Worm (Caenorhabditis elegans) whole organism, L4 larva: ENCODE data around the gene F26G1.5.

Experiments
- D1046.2 ChIP-seq: fragments of 200-800 bp; sonication (Bioruptor generic); IDR thresholded peaks from 2 replicates; pipeline ENCODE4 v1.3.6; 2022; ENCODE audit warnings: missing genetic modification characterization, missing compliant biosample characterization
- F26F4.8 ChIP-seq: fragments of 200-800 bp; sonication (Bioruptor generic); conservative IDR thresholded peaks from 2 replicates; pipeline ENCODE4 v1.3.6; 2022; ENCODE audit warnings: missing genetic modification characterization, missing compliant biosample characterization
- F44E2.7 ChIP-seq: fragments of 200-800 bp; sonication (Bioruptor generic); IDR thresholded peaks from 2 replicates; pipeline ENCODE4 v2.1.2; 2022; ENCODE audit warnings: missing genetic modification characterization, missing compliant biosample characterization
- F49E8.2 ChIP-seq: sonication (generic microtip); optimal IDR thresholded peaks from 2 replicates; lab custom pipeline; 2016; ENCODE audit warnings: missing compliant biosample characterization, mild to moderate bottlenecking, missing genetic modification characterization, borderline replicate concordance
- R02D3.7 ChIP-seq: fragments of 150-350 bp; sonication (generic microtip); optimal IDR thresholded peaks from 3 replicates; lab custom pipeline; 2014; ENCODE audit warnings: missing biosample characterization, missing genetic modification characterization
- T20F7.1 ChIP-seq: fragments of 200-800 bp; sonication (Bioruptor generic); optimal IDR thresholded peaks from 2 replicates; lab custom pipeline; 2018; ENCODE audit warnings: mild to moderate bottlenecking, missing genetic modification characterization, missing compliant biosample characterization
- T26A8.4 ChIP-seq: fragments of 200-800 bp; sonication (Bioruptor generic); IDR thresholded peaks from 2 replicates; pipeline ENCODE4 v1.3.6; 2022; ENCODE audit warnings: missing genetic modification characterization, missing compliant biosample characterization
- Y48G9A.11 ChIP-seq: fragments of 200-800 bp; sonication (Bioruptor generic); IDR thresholded peaks from 2 replicates; pipeline ENCODE4 v1.3.6; 2022; ENCODE audit warnings: missing genetic modification reagents, missing genetic modification characterization, missing compliant biosample characterization
- ceh-20 ChIP-seq: fragments of 200-800 bp; sonication (Bioruptor generic); IDR thresholded peaks from 2 replicates; pipeline ENCODE4 v1.3.6; 2022; ENCODE audit warnings: missing genetic modification reagents, missing genetic modification characterization, missing compliant biosample characterization
- ceh-28 ChIP-seq: fragments of 150-350 bp; optimal IDR thresholded peaks from 2 replicates; lab custom pipeline; 2014; ENCODE audit warnings: missing biosample characterization, missing genetic modification reagents, missing genetic modification characterization
- ceh-32 ChIP-seq: sonication (generic microtip); optimal IDR thresholded peaks from 2 replicates; lab custom pipeline; 2016; ENCODE audit warnings: mild to moderate bottlenecking, missing genetic modification characterization, missing compliant biosample characterization; ENCODE audit not compliant: poor library complexity
- ces-1 ChIP-seq: fragments of 150-350 bp; sonication (generic microtip); optimal IDR thresholded peaks from 4 replicates; lab custom pipeline; 2014; ENCODE audit warnings: missing biosample characterization, missing genetic modification reagents, missing genetic modification characterization
- cey-2 ChIP-seq: sonication (generic microtip); optimal IDR thresholded peaks from 3 replicates; lab custom pipeline; 2017; ENCODE audit warnings: missing genetic modification characterization, mild to moderate bottlenecking, missing compliant biosample characterization, antibody characterized with exemption, borderline replicate concordance; ENCODE audit not compliant: insufficient read depth
- ctbp-1 ChIP-seq: fragments of 200-800 bp; sonication (Bioruptor generic); IDR thresholded peaks from 2 replicates; pipeline ENCODE4 v1.3.6; 2022; ENCODE audit warnings: missing genetic modification reagents, missing genetic modification characterization, missing compliant biosample characterization
- daf-16 ChIP-seq, 3 experiments: sonication (generic microtip); optimal IDR thresholded peaks; 2 replicates each; lab custom pipeline; 2016 to 2017; ENCODE audit warnings: missing genetic modification characterization in 3 of 3, missing genetic modification reagents in 3 of 3, mild to moderate bottlenecking in 2 of 3, missing compliant biosample characterization in 2 of 3, missing biosample characterization in 1 of 3, moderate library complexity in 1 of 3
- dmd-8 ChIP-seq: fragments of 200-800 bp; sonication (Bioruptor generic); IDR thresholded peaks from 2 replicates; pipeline ENCODE4 v1.3.6; 2022; ENCODE audit warnings: missing genetic modification characterization, missing compliant biosample characterization
- egl-43 ChIP-seq: fragments of 200-800 bp; sonication (Bioruptor generic); IDR thresholded peaks from 2 replicates; pipeline ENCODE4 v1.3.6; 2022; ENCODE audit warnings: missing genetic modification reagents, missing genetic modification characterization, missing compliant biosample characterization
- fos-1 ChIP-seq: fragments of 150-350 bp; optimal IDR thresholded peaks from 2 replicates; lab custom pipeline; 2014; ENCODE audit warnings: missing biosample characterization, missing genetic modification characterization
- hif-1 ChIP-seq, 2 experiments: sonication (generic microtip); optimal IDR thresholded peaks; 2 replicates each; lab custom pipeline; 2016 to 2017; ENCODE audit warnings: missing compliant biosample characterization in 2 of 2, missing genetic modification characterization in 2 of 2, missing genetic modification reagents in 2 of 2, missing genotype in 2 of 2, mild to moderate bottlenecking in 1 of 2
- hlh-30 ChIP-seq: sonication (generic microtip); optimal IDR thresholded peaks from 2 replicates; lab custom pipeline; 2017; ENCODE audit warnings: antibody characterized with exemption, mild to moderate bottlenecking, missing genetic modification characterization, missing compliant biosample characterization; ENCODE audit not compliant: insufficient read depth
- lim-7 ChIP-seq: fragments of 200-800 bp; sonication (Bioruptor generic); IDR thresholded peaks from 2 replicates; pipeline ENCODE4 v1.3.6; 2022; ENCODE audit warnings: missing genetic modification characterization, missing compliant biosample characterization
- lin-1 ChIP-seq: fragments of 200-800 bp; sonication (Bioruptor generic); IDR thresholded peaks from 2 replicates; pipeline ENCODE4 v1.3.6; 2022; ENCODE audit warnings: missing genetic modification reagents, missing genetic modification characterization, missing compliant biosample characterization
- lin-29 ChIP-seq: fragments of 200-800 bp; sonication (Bioruptor generic); IDR thresholded peaks from 2 replicates; pipeline ENCODE4 v1.3.6; 2022; ENCODE audit warnings: missing genetic modification reagents, missing genetic modification characterization, missing compliant biosample characterization
- madf-5 ChIP-seq, 2 experiments: fragments of 200-800 bp; sonication (Bioruptor generic); IDR thresholded peaks; 2 replicates each; pipeline ENCODE4 v1.3.6; 2022; ENCODE audit warnings: missing compliant biosample characterization in 2 of 2, missing genetic modification characterization in 2 of 2
- mxl-2 ChIP-seq: fragments of 200-800 bp; sonication (Bioruptor generic); conservative IDR thresholded peaks from 2 replicates; pipeline ENCODE4 v1.3.6; 2022; ENCODE audit warnings: missing genetic modification reagents, missing genetic modification characterization, missing compliant biosample characterization
- nhr-102 ChIP-seq: sonication (generic microtip); optimal IDR thresholded peaks from 2 replicates; lab custom pipeline; 2016; ENCODE audit warnings: mild to moderate bottlenecking, missing genetic modification characterization, moderate library complexity, missing compliant biosample characterization
- nhr-25 ChIP-seq: sonication (generic microtip); optimal IDR thresholded peaks from 2 replicates; lab custom pipeline; 2017; ENCODE audit warnings: missing genetic modification characterization, mild to moderate bottlenecking, missing compliant biosample characterization, antibody characterized with exemption, moderate library complexity, borderline replicate concordance; ENCODE audit not compliant: insufficient read depth
- nhr-28 ChIP-seq: fragments of 150-350 bp; optimal IDR thresholded peaks from 2 replicates; lab custom pipeline; 2014; ENCODE audit warnings: missing biosample characterization, missing genetic modification characterization
- nhr-48 ChIP-seq: sonication (generic microtip); optimal IDR thresholded peaks from 2 replicates; lab custom pipeline; 2016; ENCODE audit warnings: mild to moderate bottlenecking, missing genetic modification characterization, missing compliant biosample characterization
- nhr-76 ChIP-seq: fragments of 150-350 bp; optimal IDR thresholded peaks from 2 replicates; lab custom pipeline; 2014; ENCODE audit warnings: missing biosample characterization, missing genetic modification characterization
- nhr-77 ChIP-seq: fragments of 150-350 bp; optimal IDR thresholded peaks from 2 replicates; lab custom pipeline; 2014; ENCODE audit warnings: missing biosample characterization, missing genetic modification characterization
- pha-4 ChIP-seq, 2 experiments: fragments of 150-350 bp in 1 of 2; fragments of 200-800 bp in 1 of 2; sonication (Bioruptor generic) in 1 of 2; IDR thresholded peaks in 1 of 2; optimal IDR thresholded peaks in 1 of 2; 2 replicates each; pipeline versions ENCODE4 v1.3.6 to Lab custom; 2014 to 2022; ENCODE audit warnings: missing genetic modification characterization in 2 of 2, missing genetic modification reagents in 2 of 2, missing biosample characterization in 1 of 2, missing compliant biosample characterization in 1 of 2
- pqm-1 ChIP-seq: sonication (generic microtip); optimal IDR thresholded peaks from 2 replicates; lab custom pipeline; 2017; ENCODE audit warnings: missing biosample characterization, missing genetic modification characterization
- spr-1 ChIP-seq: sonication (generic microtip); optimal IDR thresholded peaks from 2 replicates; lab custom pipeline; 2016; ENCODE audit warnings: mild to moderate bottlenecking, missing genetic modification characterization, missing compliant biosample characterization
- tag-97 ChIP-seq: fragments of 200-800 bp; sonication (Bioruptor generic); IDR thresholded peaks from 2 replicates; pipeline ENCODE4 v1.3.6; 2022; ENCODE audit warnings: missing genetic modification characterization, missing compliant biosample characterization
- unc-39 ChIP-seq: sonication (generic microtip); optimal IDR thresholded peaks from 2 replicates; lab custom pipeline; 2017; ENCODE audit warnings: missing biosample characterization, missing genetic modification characterization
- unc-62 ChIP-seq, 3 experiments: fragments of 150-350 bp in 1 of 3; sonication (generic microtip); optimal IDR thresholded peaks in 2 of 3; peaks in 1 of 3; 1 replicate in 1 of 3; 2 replicates in 2 of 3; lab custom pipeline; 2014 to 2017; ENCODE audit warnings: missing biosample characterization in 3 of 3, missing genetic modification characterization in 3 of 3, missing genetic modification reagents in 3 of 3, missing genotype in 1 of 3
- vab-7 ChIP-seq: fragments of 200-800 bp; sonication (Bioruptor generic); IDR thresholded peaks from 2 replicates; pipeline ENCODE4 v1.3.6; 2022; ENCODE audit warnings: missing genetic modification reagents, missing genetic modification characterization, missing compliant biosample characterization
- zfp-3 ChIP-seq: fragments of 200-800 bp; sonication (Bioruptor generic); conservative IDR thresholded peaks from 2 replicates; pipeline ENCODE4 v1.3.6; 2022; ENCODE audit warnings: missing genetic modification reagents, missing genetic modification characterization, missing compliant biosample characterization
- ztf-7 ChIP-seq: fragments of 150-350 bp; optimal IDR thresholded peaks from 2 replicates; lab custom pipeline; 2014; ENCODE audit warnings: missing biosample characterization, missing genetic modification characterization

The F26G1.5 gene

DNA sequence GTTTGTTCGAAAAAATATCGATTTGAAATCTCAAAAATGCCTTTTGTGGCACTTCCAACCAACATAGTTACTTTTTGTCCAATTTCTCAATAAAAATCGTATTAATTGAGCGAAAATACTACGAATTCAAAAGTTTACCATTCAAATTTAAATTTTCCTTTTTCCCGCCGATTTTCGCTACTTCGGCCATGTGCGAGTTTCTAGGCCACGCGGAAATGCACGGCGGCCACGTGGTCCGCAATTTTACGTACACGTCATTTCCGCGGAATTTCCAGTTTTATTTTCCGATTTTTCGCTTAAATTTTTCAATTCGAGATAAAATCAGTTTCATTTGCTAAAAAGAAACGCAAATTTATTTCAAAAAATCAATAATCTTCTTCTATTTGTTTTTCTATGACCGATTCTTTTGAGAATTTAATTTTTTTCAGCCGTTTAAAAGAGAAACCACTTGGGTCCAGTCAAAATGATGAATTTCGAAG, 31.2 kb downstream of the F26G1.5 start, which contains the start of gene eas-1 (continued):
- peak; percentile 54 for TF ChIP-seq nhr-48 (tag; lab: Kevin White, UChicago)
- TF ChIP-seq D1046.2 (GFP tag; lab: Robert Waterston, UW), result no peak
- no peak for TF ChIP-seq pha-4 (GFP tag; IDR thresholded peaks at IDR 0.05; lab: Robert Waterston, UW)
- TF ChIP-seq pha-4 (tag; optimal IDR thresholded peaks at IDR 0.05; lab: Kevin White, UChicago), result no peak
- peak; percentile 91 for TF ChIP-seq hlh-30 (tag; lab: Kevin White, UChicago)
- no peak for TF ChIP-seq dmd-8 (GFP tag; lab: Robert Waterston, UW)
- no peak for TF ChIP-seq lin-29 (GFP tag; lab: Robert Waterston, UW)
- no peak for TF ChIP-seq ceh-32 (tag; lab: Kevin White, UChicago)
- peak; percentile 28 for TF ChIP-seq spr-1 (tag; lab: Kevin White, UChicago)
- TF ChIP-seq T20F7.1, result peak; percentile 63
- 0 out of 2 replicates have a peak, but pooled peaks have one; percentile 30 for TF ChIP-seq ceh-20 (GFP tag; lab: Robert Waterston, UW)

DNA sequence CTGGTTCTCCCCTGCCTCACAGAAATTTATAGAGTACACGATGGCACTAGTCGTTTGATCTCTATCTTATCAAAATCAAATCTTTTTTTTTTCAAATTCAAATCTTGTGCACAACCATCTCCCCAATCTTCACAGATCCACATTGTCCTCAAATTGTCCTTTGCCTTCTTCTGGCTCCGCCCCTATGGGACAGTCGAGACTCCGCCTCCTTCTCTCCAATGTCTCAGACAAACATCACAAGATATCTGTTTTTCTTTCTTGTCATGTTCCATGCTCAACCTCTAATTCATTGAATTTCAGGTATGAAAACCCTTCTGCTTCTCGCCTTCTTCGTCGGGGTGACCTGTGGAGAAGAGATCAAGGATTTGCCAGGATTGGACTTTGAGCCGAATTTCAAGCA, 33.8 kb downstream of the F26G1.5 start, which contains the start of gene ctsa-1.1:
Gene ctsa-1.1 (plus strand): TSS at position 301 of the 400 bp plus-strand sequence.
- TF ChIP-seq D1046.2 (GFP tag; lab: Robert Waterston, UW) (no peak), unc-62 (GFP tag; optimal IDR thresholded peaks at IDR 0.05 in 1 of 2; lab: Kevin White, UChicago) (peak in 1 of 2 experiments; percentile 3), unc-62 (tag; optimal IDR thresholded peaks at IDR 0.05; lab: Kevin White, UChicago) (no peak)
- TF ChIP-seq, all 104 proteins: peak for 1

DNA sequence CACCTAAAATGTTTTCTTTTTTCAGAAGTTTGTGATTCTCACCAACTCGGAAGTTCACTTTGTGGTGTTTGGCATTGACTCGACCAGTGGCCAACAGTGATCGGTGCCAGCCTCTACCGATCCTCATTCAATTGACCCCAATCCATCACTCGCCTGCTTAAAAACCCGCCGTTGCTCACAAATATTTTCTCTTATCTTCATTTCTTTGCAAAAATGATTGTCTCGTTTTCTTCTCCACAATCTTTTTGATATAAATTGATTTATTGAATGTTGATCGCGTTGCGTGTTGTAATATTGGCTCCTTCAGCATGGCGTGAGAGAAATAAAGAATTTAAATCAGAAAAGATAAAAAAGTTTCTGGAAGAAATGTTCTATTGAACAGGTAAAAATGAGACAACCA, 34.6 kb downstream of the F26G1.5 start:
- TF ChIP-seq ctbp-1 (GFP tag; lab: Robert Waterston, UW) (no peak), lin-1 (GFP tag; lab: Robert Waterston, UW) (no peak), fos-1 (tag; lab: Kevin White, UChicago) (no peak), madf-5 (GFP tag; IDR thresholded peaks at IDR 0.05; lab: Robert Waterston, UW) (no peak), ceh-32 (tag; lab: Kevin White, UChicago) (no peak), ces-1 (GFP tag; lab: Kevin White, UChicago) (no peak), nhr-76 (tag; lab: Kevin White, UChicago) (no peak), lim-7 (GFP tag; lab: Robert Waterston, UW) (no peak), daf-16 (GFP tag; optimal IDR thresholded peaks at IDR 0.05; lab: Kevin White, UChicago) (peak in 1 of 2 experiments; percentile 90), daf-16 (tag; optimal IDR thresholded peaks at IDR 0.05; lab: Kevin White, UChicago) (no peak), pqm-1 (tag; lab: Kevin White, UChicago) (no peak), F44E2.7 (GFP tag; lab: Robert Waterston, UW) (no peak), zfp-3 (GFP tag; lab: Robert Waterston, UW) (no peak), R02D3.7 (tag; lab: Kevin White, UChicago) (no peak), unc-62 (GFP tag; optimal IDR thresholded peaks at IDR 0.05 in 1 of 2; lab: Kevin White, UChicago) (peak in 1 of 2 experiments; percentile 6), unc-62 (tag; optimal IDR thresholded peaks at IDR 0.05; lab: Kevin White, UChicago) (no peak), T26A8.4 (GFP tag; lab: Robert Waterston, UW) (no peak)

DNA sequence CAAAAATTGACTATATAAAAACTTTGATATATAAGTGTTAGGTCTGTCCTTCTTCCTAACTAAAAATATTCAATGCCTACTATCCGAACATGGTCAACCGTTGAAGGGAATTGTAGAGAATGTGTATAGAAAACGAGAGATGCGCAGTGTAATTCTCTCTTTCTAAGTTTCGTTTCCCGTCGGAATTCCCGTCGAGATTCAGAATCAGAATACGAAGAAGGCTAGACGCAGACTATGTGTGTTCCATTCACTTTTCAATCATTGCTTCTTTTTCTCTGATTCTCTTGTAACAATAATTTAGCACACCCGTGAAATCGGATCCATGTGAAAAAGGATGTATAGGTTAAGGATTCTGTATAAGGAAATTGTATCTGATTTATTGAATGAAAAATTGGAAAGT, 36.7 kb downstream of the F26G1.5 start:
- TF ChIP-seq nhr-28 (peak; percentile 48), tag-97 (GFP tag; lab: Robert Waterston, UW) (no peak), nhr-25 (tag; lab: Kevin White, UChicago) (peak; percentile 56)
- TF ChIP-seq, all 104 proteins: peak for 2

DNA sequence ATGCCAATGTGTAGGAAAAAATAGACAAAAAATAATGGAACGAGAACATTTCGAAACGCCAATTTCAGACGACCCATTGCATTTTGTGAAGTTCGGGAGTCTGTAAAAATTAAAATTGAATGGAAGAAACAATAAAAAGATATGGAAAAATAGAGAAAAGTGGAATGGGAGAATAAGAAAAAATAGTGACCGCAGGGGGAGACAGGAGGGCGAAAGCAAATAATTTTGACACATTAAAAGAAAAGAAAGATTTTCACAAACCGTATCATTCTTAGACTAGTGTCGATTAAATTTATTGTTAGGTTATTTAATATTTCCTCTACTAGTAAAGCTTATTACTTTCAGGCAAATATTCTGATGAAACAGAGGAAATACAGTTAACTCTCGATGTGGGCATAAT, 37.3 kb downstream of the F26G1.5 start, which contains the start of gene F41C3.11:
Gene F41C3.11 (minus strand): TSS at position 101 of the 400 bp plus-strand sequence.
- TF ChIP-seq nhr-77 (no peak), hif-1 (tag; optimal IDR thresholded peaks at IDR 0.05; lab: Kevin White, UChicago) (no peak), mxl-2 (GFP tag; lab: Robert Waterston, UW) (no peak), ztf-7 (tag; lab: Kevin White, UChicago) (no peak), unc-39 (tag; lab: Kevin White, UChicago) (no peak), vab-7 (no peak), ceh-28 (tag; lab: Kevin White, UChicago) (no peak), Y48G9A.11 (GFP tag; lab: Robert Waterston, UW) (no peak), T20F7.1 (no peak), egl-43 (GFP tag; lab: Robert Waterston, UW) (no peak), T26A8.4 (GFP tag; lab: Robert Waterston, UW) (no peak), F44E2.7 (GFP tag; lab: Robert Waterston, UW) (no peak), F49E8.2 (tag; lab: Kevin White, UChicago) (no peak), R02D3.7 (tag; lab: Kevin White, UChicago) (no peak), nhr-102 (no peak), cey-2 (no peak), F26F4.8 (GFP tag; lab: Robert Waterston, UW) (no peak)
